Fruit fly (Drosophila melanogaster) whole organism, wandering third instar larva: ENCODE results near the gene Cdc42.

ENCODE experiments used
- Hnf4 ChIP-seq: fragments of 200-800 bp; sonication (Bioruptor generic); optimal IDR thresholded peaks from 2 replicates; lab custom pipeline; 2016; ENCODE audit warnings: missing biosample characterization, mild to moderate bottlenecking, missing genetic modification characterization
- OdsH ChIP-seq: fragments of 200-800 bp; sonication (Bioruptor generic); optimal IDR thresholded peaks from 2 replicates; lab custom pipeline; 2016; ENCODE audit warnings: missing biosample characterization, mild to moderate bottlenecking, missing genetic modification characterization
- ey ChIP-seq: fragments of 200-800 bp; sonication (Bioruptor generic); optimal IDR thresholded peaks from 2 replicates; lab custom pipeline; 2016; ENCODE audit warnings: missing biosample characterization, missing genetic modification characterization
- h ChIP-seq: fragments of 200-800 bp; sonication (Bioruptor generic); optimal IDR thresholded peaks from 3 replicates; lab custom pipeline; 2016; ENCODE audit warnings: missing biosample characterization, mild to moderate bottlenecking, missing genetic modification characterization

dm6 chrX:19683040-19683875 is 13.6 kb upstream of the Cdc42 start, which contains the start of the genes dome and Ubqn:
- TF ChIP-seq ey (GFP tag; lab: Kevin White, UChicago) (no peak), Hnf4 (GFP tag; lab: Kevin White, UChicago) (no peak), OdsH (no peak), h (GFP tag; lab: Kevin White, UChicago) (peak; percentile 29)
